Fruit fly (Drosophila melanogaster): ENCODE results near the gene Eig71Eh.

Eig71Eh gene

dm6 chr3L:15704250-15704985 is 45.2 kb upstream of the Eig71Eh start (continued):
- TF ChIP-seq Ssrp (tag; optimal IDR thresholded peaks at IDR 0.05) (peak; percentile 75), CG17802 (tag; optimal IDR thresholded peaks at IDR 0.05) (no peak), CG2202 (tag; optimal IDR thresholded peaks at IDR 0.05) (peak; percentile 18), emc (GFP tag; optimal IDR thresholded peaks at IDR 0.05) (no peak), ATbp (GFP tag; optimal IDR thresholded peaks at IDR 0.05) (peak; percentile 5), CG7963 (GFP tag; IDR thresholded peaks at IDR 0.05; ENCODE audit: partially characterized antibody) (no peak), CG32772 (GFP tag; IDR thresholded peaks at IDR 0.05) (peak; percentile 8; the same call in 1 of the 2 replicates), en (GFP tag; optimal IDR thresholded peaks at IDR 0.05) (no peak), z (GFP tag; IDR thresholded peaks at IDR 0.05) (no peak), CG9876 (GFP tag; optimal IDR thresholded peaks at IDR 0.05) (no peak), trh (GFP tag; optimal IDR thresholded peaks at IDR 0.05) (peak; percentile 8), CG14965 (GFP tag; optimal IDR thresholded peaks at IDR 0.05; ENCODE audit: borderline replicate concordance) (no peak), CG31224 (GFP tag; IDR thresholded peaks at IDR 0.05) (no peak), CG15269 (tag; optimal IDR thresholded peaks at IDR 0.05) (peak; percentile 60), CG14860 (GFP tag; IDR thresholded peaks at IDR 0.05; ENCODE audit: partially characterized antibody) (no peak), eyg (GFP tag; optimal IDR thresholded peaks at IDR 0.05) (no peak), CG1603 (tag; optimal IDR thresholded peaks at IDR 0.05) (no peak), gcm2 (GFP tag; optimal IDR thresholded peaks at IDR 0.05) (no peak), Stat92E (GFP tag; optimal IDR thresholded peaks at IDR 0.05) (peak in 1 of 3 experiments; percentile 34), Adf1 (GFP tag; IDR thresholded peaks at IDR 0.05) (no peak), CG32532 (GFP tag; IDR thresholded peaks at IDR 0.05) (no peak), chm (GFP tag; IDR thresholded peaks at IDR 0.05) (no peak; the same call in 1 of the 2 replicates), HLH54F (GFP tag; optimal IDR thresholded peaks at IDR 0.05) (no peak), Eip74EF (GFP tag; optimal IDR thresholded peaks at IDR 0.05) (peak in 1 of 2 experiments; percentile 69), vfl (GFP tag; optimal IDR thresholded peaks at IDR 0.05) (no peak), pfk (GFP tag; optimal IDR thresholded peaks at IDR 0.05) (no peak), CG10654 (GFP tag; optimal IDR thresholded peaks at IDR 0.05) (peak; percentile 7), CG9215 (GFP tag; IDR thresholded peaks at IDR 0.05) (no peak), ab (GFP tag; optimal IDR thresholded peaks at IDR 0.05) (no peak), ap (GFP tag; IDR thresholded peaks at IDR 0.05) (no peak), inv (GFP tag; IDR thresholded peaks at IDR 0.05; ENCODE audit: partially characterized antibody) (no peak), CG13624 (GFP tag; optimal IDR thresholded peaks at IDR 0.05) (no peak), CG42726 (GFP tag; IDR thresholded peaks at IDR 0.05; ENCODE audit: partially characterized antibody) (no peak), fru (optimal IDR thresholded peaks at IDR 0.05) (no peak), pnt (GFP tag; optimal IDR thresholded peaks at IDR 0.05) (no peak), nerfin-2 (GFP tag; IDR thresholded peaks at IDR 0.05; ENCODE audit: partially characterized antibody) (no peak), bsh (GFP tag; optimal IDR thresholded peaks at IDR 0.05) (peak; percentile 0 to 77), CG15073 (GFP tag; optimal IDR thresholded peaks at IDR 0.05) (no peak), gfzf (GFP tag; optimal IDR thresholded peaks at IDR 0.05) (no peak), bbx (GFP tag; IDR thresholded peaks at IDR 0.05; ENCODE audit: partially characterized antibody) (no peak), dysf (GFP tag; IDR thresholded peaks at IDR 0.05) (peak; percentile 21; the same call in 1 of the 3 replicates), Neu2 (GFP tag; optimal IDR thresholded peaks at IDR 0.05; ENCODE audit: borderline replicate concordance) (no peak), Atf3 (GFP tag; optimal IDR thresholded peaks at IDR 0.05) (no peak), CG7928 (GFP tag; optimal IDR thresholded peaks at IDR 0.05) (no peak), Kr (GFP tag; optimal IDR thresholded peaks at IDR 0.05) (no peak), br (optimal IDR thresholded peaks at IDR 0.05) (no peak), CG12155 (GFP tag; optimal IDR thresholded peaks at IDR 0.05) (peak; percentile 29), schlank (tag; optimal IDR thresholded peaks at IDR 0.05) (no peak), mirr (GFP tag; optimal IDR thresholded peaks at IDR 0.05) (peak; percentile 13), Oaz (GFP tag; IDR thresholded peaks at IDR 0.05) (no peak)

Measured in whole organism, embryonic.